Fruit fly (Drosophila melanogaster): ENCODE measurements around the gene slgA.

DNA sequence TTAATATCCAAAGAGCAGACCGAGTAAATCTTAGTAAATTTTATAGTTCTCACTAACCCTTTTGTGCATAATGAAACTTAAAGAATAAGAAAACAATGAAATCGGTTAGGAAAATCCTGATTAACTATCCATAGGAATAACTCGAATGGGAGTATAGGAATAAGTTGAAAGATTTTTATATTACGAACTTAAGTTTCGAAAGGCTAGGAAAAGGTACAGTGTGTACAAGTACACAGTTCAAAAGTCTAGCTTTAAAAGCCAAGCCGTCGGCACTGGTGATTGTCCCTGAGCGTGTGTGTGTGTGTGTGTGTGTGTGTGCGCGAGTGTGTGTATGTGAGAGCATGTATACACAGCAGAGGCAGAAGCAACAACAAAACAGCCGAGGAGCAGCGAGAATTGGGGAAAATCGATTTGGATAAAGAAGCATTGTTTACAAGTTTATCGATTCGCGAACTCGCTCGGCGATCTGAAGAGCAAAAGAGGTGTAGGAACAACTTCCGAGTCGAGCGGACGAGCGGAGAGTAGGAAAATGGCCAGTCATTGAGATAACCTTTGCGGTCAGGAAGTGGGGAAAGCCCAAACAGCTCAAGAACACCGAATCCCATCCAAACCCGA is 22.5 kb upstream of the slgA start:
- TF ChIP-seq Ets21C (GFP tag; optimal IDR thresholded peaks at IDR 0.05): no peak
- TF ChIP-seq Blimp-1 (GFP tag; optimal IDR thresholded peaks at IDR 0.05): no peak
- TF ChIP-seq CG11902 (GFP tag; optimal IDR thresholded peaks at IDR 0.05): no peak
- no peak for TF ChIP-seq CG8632 (GFP tag; optimal IDR thresholded peaks at IDR 0.05)
- TF ChIP-seq CG1621 (tag; optimal IDR thresholded peaks at IDR 0.05): no peak

All from whole organism, prepupa.